Worm (Caenorhabditis elegans) whole organism, early embryonic: ENCODE measurements around the gene T20D4.11.

Experiments used
- B0310.2 ChIP-seq: sonication (generic microtip); optimal IDR thresholded peaks from 2 replicates; lab custom pipeline; 2016; ENCODE audit warnings: mild to moderate bottlenecking, missing genetic modification characterization, missing compliant biosample characterization
- aly-1 ChIP-seq: sonication (generic microtip); optimal IDR thresholded peaks from 2 replicates; lab custom pipeline; 2016; ENCODE audit warnings: missing genetic modification characterization, missing compliant biosample characterization
- ama-1 ChIP-seq: fragments of 150-350 bp; optimal IDR thresholded peaks from 2 replicates; lab custom pipeline; 2014
- scrt-1 ChIP-seq: fragments of 200-800 bp; sonication (Bioruptor generic); IDR thresholded peaks from 2 replicates; pipeline ENCODE4 v1.3.6; 2022; ENCODE audit warnings: missing genetic modification characterization, missing compliant biosample characterization
- sea-1 ChIP-seq: fragments of 200-800 bp; sonication (Bioruptor generic); conservative IDR thresholded peaks from 2 replicates; pipeline ENCODE4 v1.3.6; 2022; ENCODE audit warnings: missing genetic modification characterization, missing compliant biosample characterization
- tbx-11 ChIP-seq: fragments of 200-800 bp; sonication (Bioruptor generic); IDR thresholded peaks from 2 replicates; pipeline ENCODE4 v1.3.6; 2022; ENCODE audit warnings: missing genetic modification characterization, missing compliant biosample characterization
- tbx-37 ChIP-seq: fragments of 200-800 bp; sonication (Bioruptor generic); conservative IDR thresholded peaks from 2 replicates; pipeline ENCODE4 v1.3.6; 2022; ENCODE audit warnings: missing genetic modification reagents, missing genetic modification characterization, missing compliant biosample characterization

DNA sequence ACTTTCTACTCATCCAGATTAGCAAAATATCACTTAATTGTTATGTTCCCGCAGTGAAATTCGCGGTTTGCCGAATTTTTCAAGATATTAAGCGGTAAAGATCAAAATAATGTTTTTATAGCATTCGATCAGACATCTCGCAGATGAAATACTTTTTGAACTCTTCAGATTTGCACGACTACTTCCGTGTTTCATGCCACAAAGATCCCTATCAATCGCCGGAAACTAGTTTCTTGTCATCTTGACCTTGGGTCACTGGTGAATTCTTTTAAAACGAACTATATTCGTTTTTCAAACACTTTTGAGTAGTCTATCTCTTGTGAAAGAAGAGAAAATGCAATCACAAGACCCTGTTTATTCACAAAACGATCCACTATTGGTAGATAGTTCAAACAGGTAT lies 14.5 kb downstream of the T20D4.11 start, which contains the start of gene txt-11:
- TF ChIP-seq scrt-1 (GFP tag; lab: Robert Waterston, UW) = no peak
- TF ChIP-seq sea-1 (GFP tag; lab: Robert Waterston, UW) = no peak
- TF ChIP-seq ama-1 (lab: Kevin White, UChicago) = no peak
- no peak for TF ChIP-seq tbx-11
- TF ChIP-seq aly-1 (tag; lab: Kevin White, UChicago) = no peak
- no peak for TF ChIP-seq tbx-37 (GFP tag; lab: Robert Waterston, UW)
- no peak for TF ChIP-seq B0310.2 (tag; lab: Kevin White, UChicago)
